Worm (Caenorhabditis elegans) whole organism, mixed stage, embryonic: ENCODE data around the gene cid-1.

ENCODE experiments used
- lin-13 ChIP-seq: fragments of 150-350 bp; optimal IDR thresholded peaks from 2 replicates; lab custom pipeline; 2014; ENCODE audit warnings: missing biosample characterization, missing genetic modification characterization
- nhr-12 ChIP-seq: fragments of 150-350 bp; optimal IDR thresholded peaks from 2 replicates; lab custom pipeline; 2014; ENCODE audit warnings: missing biosample characterization, missing genetic modification characterization
- nhr-76 ChIP-seq: sonication (generic microtip); optimal IDR thresholded peaks from 2 replicates; lab custom pipeline; 2017; ENCODE audit warnings: missing biosample characterization, missing genetic modification characterization
- pha-4 ChIP-seq: fragments of 150-350 bp; optimal IDR thresholded peaks from 2 replicates; lab custom pipeline; 2018; ENCODE audit warnings: missing biosample characterization, missing genetic modification reagents, missing genetic modification characterization
- sem-2 ChIP-seq: fragments of 200-800 bp; sonication (Bioruptor generic); optimal IDR thresholded peaks from 2 replicates; lab custom pipeline; 2018; ENCODE audit warnings: mild to moderate bottlenecking, missing genetic modification characterization, missing compliant biosample characterization
- unc-39 ChIP-seq: fragments of 150-350 bp; optimal IDR thresholded peaks from 2 replicates; lab custom pipeline; 2014; ENCODE audit warnings: missing biosample characterization, missing genetic modification characterization
- ztf-11 ChIP-seq: fragments of 150-350 bp; optimal IDR thresholded peaks from 2 replicates; lab custom pipeline; 2014; ENCODE audit warnings: missing biosample characterization, missing genetic modification characterization

- TF ChIP-seq nhr-12 (tag; lab: Kevin White, UChicago) (no peak), ztf-11 (tag; lab: Kevin White, UChicago) (no peak), pha-4 (tag; lab: Kevin White, UChicago) (no peak), sem-2 (GFP tag; lab: Kevin White, UChicago) (no peak), unc-39 (tag; lab: Kevin White, UChicago) (no peak), nhr-76 (no peak), lin-13 (no peak)
Measured at ce11 chrIII:5179166-5179565, 5.4 kb downstream of the cid-1 start.
